Worm (Caenorhabditis elegans): ENCODE results near the gene T14G8.6.

T14G8.6 gene

ce11 chrX:12889837-12890449 lies 27.3 kb upstream of the T14G8.6 start (continued):
- TF ChIP-seq madf-9 (GFP tag; conservative IDR thresholded peaks at IDR 0.05) (peak; percentile 63), mdt-29 (GFP tag; IDR thresholded peaks at IDR 0.05) (no peak), zip-2 (tag; optimal IDR thresholded peaks at IDR 0.05) (peak; percentile 61), pha-4 (GFP tag; IDR thresholded peaks at IDR 0.05) (peak; percentile 84), pha-4 (tag; optimal IDR thresholded peaks at IDR 0.05) (no peak), unc-130 (GFP tag; optimal IDR thresholded peaks at IDR 0.05) (no peak), ztf-11 (tag; optimal IDR thresholded peaks at IDR 0.05) (no peak), nhr-41 (GFP tag; IDR thresholded peaks at IDR 0.05) (peak; percentile 39; the same call in 1 of the 2 replicates), ceh-28 (tag; optimal IDR thresholded peaks at IDR 0.05) (no peak), T20F7.1 (GFP tag; optimal IDR thresholded peaks at IDR 0.05) (no peak), rbr-2 (tag; optimal IDR thresholded peaks at IDR 0.05) (peak; percentile 78), cey-2 (tag; optimal IDR thresholded peaks at IDR 0.05; ENCODE audit: borderline replicate concordance, insufficient read depth) (no peak), F26F4.8 (GFP tag; conservative IDR thresholded peaks at IDR 0.05) (peak; percentile 67), Y75B8A.6 (GFP tag; IDR thresholded peaks at IDR 0.05) (no peak), zag-1 (tag; optimal IDR thresholded peaks at IDR 0.05) (peak; percentile 28), F49E8.2 (tag; optimal IDR thresholded peaks at IDR 0.05; ENCODE audit: borderline replicate concordance) (peak; percentile 33), gei-8 (GFP tag; optimal IDR thresholded peaks at IDR 0.05) (peak; percentile 33), nhr-42 (GFP tag; IDR thresholded peaks at IDR 0.05) (peak; percentile 74; the same call in 1 of the 2 replicates), lin-29 (GFP tag; IDR thresholded peaks at IDR 0.05) (no peak), dmd-9 (GFP tag; IDR thresholded peaks at IDR 0.05) (peak; percentile 79), spr-1 (tag; optimal IDR thresholded peaks at IDR 0.05) (peak; percentile 58), Y5F2A.4 (GFP tag; optimal IDR thresholded peaks at IDR 0.05) (no peak), hlh-30 (tag; optimal IDR thresholded peaks at IDR 0.05; ENCODE audit: insufficient read depth) (peak; percentile 71), nhr-237 (tag; optimal IDR thresholded peaks at IDR 0.05) (no peak), ceh-20 (GFP tag; IDR thresholded peaks at IDR 0.05) (peak; percentile 59; the same call in 1 of the 2 replicates)

ce11 chrX:12884873-12885272 lies 22.2 kb upstream of the T14G8.6 start, which contains the start of gene gpc-1:
Gene gpc-1, minus strand, starts transcription at chrX:12884989.
- TF ChIP-seq ces-1 (GFP tag; optimal IDR thresholded peaks at IDR 0.05) (no peak), nhr-11 (tag; optimal IDR thresholded peaks at IDR 0.05) (peak; percentile 41)

ce11 chrX:12881174-12881573 lies 18.5 kb upstream of the T14G8.6 start:
- TF ChIP-seq madf-5 (GFP tag; IDR thresholded peaks at IDR 0.05) (0 out of 4 replicates have a peak, but pooled peaks of 1 of the 2 experiments have one; percentile 30), ZK546.5 (tag; optimal IDR thresholded peaks at IDR 0.05) (no peak), Y75B8A.6 (GFP tag; IDR thresholded peaks at IDR 0.05) (no peak), tag-97 (GFP tag; IDR thresholded peaks at IDR 0.05) (no peak)

ce11 chrX:12877930-12878329 lies 15.3 kb upstream of the T14G8.6 start:
- peak; percentile 45 for TF ChIP-seq ztf-7 (tag; optimal IDR thresholded peaks at IDR 0.05)
- TF ChIP-seq fos-1 (tag; optimal IDR thresholded peaks at IDR 0.05), result no peak
- TF ChIP-seq nhr-10 (tag; optimal IDR thresholded peaks at IDR 0.05), result no peak
- peak; percentile 69 for TF ChIP-seq hlh-11 (tag; optimal IDR thresholded peaks at IDR 0.05)
- no peak for TF ChIP-seq nhr-42 (GFP tag; IDR thresholded peaks at IDR 0.05)
- peak; percentile 61 for TF ChIP-seq dmd-6 (GFP tag; IDR thresholded peaks at IDR 0.05)
- no peak for TF ChIP-seq rbr-2 (tag; optimal IDR thresholded peaks at IDR 0.05)
- TF ChIP-seq unc-62 (GFP tag; optimal IDR thresholded peaks at IDR 0.05 in 1 of 2), result no peak
- no peak for TF ChIP-seq unc-62 (tag; optimal IDR thresholded peaks at IDR 0.05)
- TF ChIP-seq jun-1 (tag; optimal IDR thresholded peaks at IDR 0.05), result no peak
- no peak for TF ChIP-seq ama-1 (optimal IDR thresholded peaks at IDR 0.05)
- TF ChIP-seq nhr-28 (tag; optimal IDR thresholded peaks at IDR 0.05), result peak; percentile 9
- no peak for TF ChIP-seq daf-16 (GFP tag; optimal IDR thresholded peaks at IDR 0.05)
- TF ChIP-seq daf-16 (tag; optimal IDR thresholded peaks at IDR 0.05), result no peak
- no peak for TF ChIP-seq lin-29 (GFP tag; IDR thresholded peaks at IDR 0.05)
- peak; percentile 50; the same call in 1 of the 2 replicates for TF ChIP-seq tra-1 (GFP tag; IDR thresholded peaks at IDR 0.05)
- peak; percentile 64 for TF ChIP-seq mxl-3 (GFP tag; optimal IDR thresholded peaks at IDR 0.05)
- TF ChIP-seq pqm-1 (tag; optimal IDR thresholded peaks at IDR 0.05), result peak; percentile 48
- peak; percentile 46 for TF ChIP-seq nhr-11 (tag; optimal IDR thresholded peaks at IDR 0.05)
- TF ChIP-seq lsy-2 (tag; optimal IDR thresholded peaks at IDR 0.05), result no peak
- TF ChIP-seq zfp-2 (tag; optimal IDR thresholded peaks at IDR 0.05), result no peak
- TF ChIP-seq spr-3 (GFP tag; optimal IDR thresholded peaks at IDR 0.05), result no peak
